Fruit fly (Drosophila melanogaster) whole organism, pupa: ENCODE measurements around the gene Cyp4ac3.
A peak's percentile ranks its signal among the peaks of the same experiment; 100 is the strongest.

Experiments used
- CG10348 ChIP-seq: fragments of 200-800 bp; sonication (Bioruptor generic); IDR thresholded peaks from 2 replicates; pipeline ENCODE4 v1.3.6; 2022; ENCODE audit warnings: missing biosample characterization, missing genetic modification characterization
- CG12605 ChIP-seq: fragments of 200-800 bp; sonication (Bioruptor generic); IDR thresholded peaks from 2 replicates; pipeline ENCODE4 v1.3.6; 2022; ENCODE audit warnings: missing biosample characterization, missing genetic modification characterization
- CG13204 ChIP-seq: fragments of 200-800 bp; sonication (Bioruptor generic); optimal IDR thresholded peaks from 2 replicates; lab custom pipeline; 2018; ENCODE audit warnings: missing biosample characterization, mild to moderate bottlenecking, missing genetic modification characterization, moderate library complexity
- CG14655 ChIP-seq: fragments of 200-800 bp; sonication (Bioruptor generic); optimal IDR thresholded peaks from 3 replicates; lab custom pipeline; 2017; ENCODE audit warnings: mild to moderate bottlenecking, missing biosample characterization, missing genetic modification reagents, missing genetic modification characterization
- CG15710 ChIP-seq: fragments of 200-800 bp; sonication (Bioruptor generic); optimal IDR thresholded peaks from 2 replicates; lab custom pipeline; 2018; ENCODE audit warnings: missing biosample characterization, mild to moderate bottlenecking, missing genetic modification characterization, moderate library complexity
- CG17806 ChIP-seq: fragments of 200-800 bp; sonication (Bioruptor generic); optimal IDR thresholded peaks from 2 replicates; lab custom pipeline; 2018; ENCODE audit warnings: missing biosample characterization, mild to moderate bottlenecking, missing genetic modification characterization, moderate library complexity
- CG32121 ChIP-seq: fragments of 200-800 bp; sonication (Bioruptor generic); IDR thresholded peaks from 2 replicates; pipeline ENCODE4 v1.3.6; 2022; ENCODE audit warnings: missing biosample characterization, missing genetic modification characterization
- CG34367 ChIP-seq: fragments of 200-800 bp; sonication (Bioruptor generic); optimal IDR thresholded peaks from 2 replicates; lab custom pipeline; 2018; ENCODE audit warnings: missing biosample characterization, mild to moderate bottlenecking, missing genetic modification characterization
- CG4496 ChIP-seq: fragments of 200-800 bp; sonication (Bioruptor generic); IDR thresholded peaks from 3 replicates; pipeline ENCODE4 v1.3.6; 2022; ENCODE audit warnings: missing biosample characterization, missing genetic modification characterization
- CG8159 ChIP-seq: fragments of 200-800 bp; sonication (Bioruptor generic); optimal IDR thresholded peaks from 3 replicates; lab custom pipeline; 2018; ENCODE audit warnings: missing biosample characterization, mild to moderate bottlenecking, missing genetic modification characterization, moderate library complexity
- CG8301 ChIP-seq: fragments of 200-800 bp; sonication (Bioruptor generic); optimal IDR thresholded peaks from 2 replicates; lab custom pipeline; 2018; ENCODE audit warnings: missing biosample characterization, mild to moderate bottlenecking, missing genetic modification characterization
- CG9948 ChIP-seq: fragments of 200-800 bp; sonication (Bioruptor generic); optimal IDR thresholded peaks from 2 replicates; lab custom pipeline; 2018; ENCODE audit warnings: missing biosample characterization, mild to moderate bottlenecking, missing genetic modification characterization, moderate library complexity
- D1 ChIP-seq: fragments of 200-800 bp; sonication (Bioruptor generic); optimal IDR thresholded peaks from 2 replicates; lab custom pipeline; 2018; ENCODE audit warnings: missing biosample characterization, mild to moderate bottlenecking, missing genetic modification characterization, moderate library complexity
- EcR ChIP-seq: fragments of 200-800 bp; sonication (Bioruptor generic); optimal IDR thresholded peaks from 3 replicates; lab custom pipeline; 2019; ENCODE audit warnings: missing biosample characterization, missing genetic modification characterization, mild to moderate bottlenecking, moderate library complexity, missing genetic modification reagents
- Ets98B ChIP-seq: fragments of 200-800 bp; sonication (Bioruptor generic); IDR thresholded peaks from 2 replicates; pipeline ENCODE4 v1.3.6; 2022; ENCODE audit warnings: missing biosample characterization, missing genetic modification characterization
- Pif1A ChIP-seq: fragments of 200-800 bp; sonication (Bioruptor generic); optimal IDR thresholded peaks from 3 replicates; lab custom pipeline; 2016; ENCODE audit warnings: missing biosample characterization, missing genetic modification characterization
- Pif1B ChIP-seq: fragments of 200-800 bp; sonication (Bioruptor generic); optimal IDR thresholded peaks from 3 replicates; lab custom pipeline; 2016; ENCODE audit warnings: missing biosample characterization, missing genetic modification characterization
- Snoo ChIP-seq: fragments of 200-800 bp; sonication (Bioruptor generic); optimal IDR thresholded peaks from 3 replicates; lab custom pipeline; 2017; ENCODE audit warnings: missing biosample characterization, mild to moderate bottlenecking, missing genetic modification characterization, inconsistent platforms
- fd96Ca ChIP-seq: fragments of 200-800 bp; sonication (Bioruptor generic); IDR thresholded peaks from 3 replicates; pipeline ENCODE4 v1.3.6; 2022; ENCODE audit warnings: missing biosample characterization, missing genetic modification characterization
- gl ChIP-seq: fragments of 200-800 bp; sonication (Bioruptor generic); optimal IDR thresholded peaks from 2 replicates; lab custom pipeline; 2018; ENCODE audit warnings: missing biosample characterization, mild to moderate bottlenecking, missing genetic modification characterization
- rn ChIP-seq: fragments of 200-800 bp; sonication (Bioruptor generic); IDR thresholded peaks from 2 replicates; pipeline ENCODE4 v1.3.6; 2022; ENCODE audit warnings: missing biosample characterization, missing genetic modification characterization

Gene Cyp4ac3

DNA sequence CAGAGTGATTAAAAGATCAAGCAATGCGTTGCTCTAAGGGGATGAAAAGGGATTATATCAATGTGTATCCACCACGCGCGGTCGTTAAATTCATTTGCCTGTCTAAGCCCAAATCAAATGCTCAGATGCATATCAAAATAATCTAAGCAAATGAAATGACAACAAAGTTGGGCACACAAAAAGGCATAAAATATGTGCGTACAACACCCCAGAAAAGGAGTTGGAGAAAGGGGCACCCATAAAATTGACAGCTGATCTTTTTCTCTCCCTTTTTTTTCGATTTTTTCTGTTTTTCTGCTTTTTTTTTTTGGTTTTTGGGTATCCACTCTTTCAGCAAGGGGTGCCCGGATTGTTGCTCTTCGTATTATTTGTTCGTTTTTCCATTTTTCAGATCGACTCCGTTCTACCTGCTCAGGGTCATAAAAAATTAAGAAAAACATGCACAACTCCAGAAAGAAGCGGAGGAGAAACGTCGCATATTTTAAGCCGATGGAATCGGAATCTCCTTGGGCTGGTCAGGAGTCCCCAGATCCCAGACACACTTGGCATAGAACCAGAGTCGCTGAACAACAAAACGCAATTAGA lies 33.5 kb upstream of the Cyp4ac3 start:
- TF ChIP-seq CG13204 = peak; percentile 1
- no peak for TF ChIP-seq Pif1B

DNA sequence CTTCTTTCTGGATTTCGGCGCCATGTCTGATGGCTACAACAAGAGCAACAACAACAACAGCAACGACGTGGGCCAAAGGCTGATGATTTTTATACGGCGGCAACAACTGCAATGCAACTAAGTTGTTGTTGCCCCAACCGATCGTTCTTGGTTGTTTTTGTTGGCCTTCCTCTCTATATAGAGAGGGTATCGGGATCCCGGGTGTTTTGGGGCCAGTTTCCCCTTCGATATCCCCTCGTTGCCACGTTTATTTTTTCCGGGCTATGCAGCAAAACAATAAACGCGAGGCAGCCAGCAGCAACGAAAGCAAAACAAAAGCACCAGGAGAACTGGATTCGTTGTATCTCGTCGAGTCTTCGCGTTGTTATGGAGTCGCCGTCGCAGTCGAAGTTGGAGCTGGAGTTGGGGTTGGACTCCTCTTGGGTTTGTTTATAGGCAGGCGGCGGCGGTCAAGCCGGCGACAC lies 31.9 kb upstream of the Cyp4ac3 start:
- TF ChIP-seq D1 (tag; lab: Kevin White, UChicago) (no peak), CG13204 (peak; percentile 89), gl (tag; lab: Kevin White, UChicago) (peak; percentile 42), Pif1A (no peak), Ets98B (GFP tag; lab: Robert Waterston, UW) (no peak), CG8301 (tag; lab: Kevin White, UChicago) (no peak), Snoo (tag; lab: Kevin White, UChicago) (no peak), Pif1B (peak; percentile 3), CG32121 (GFP tag; lab: Robert Waterston, UW) (no peak), rn (GFP tag; lab: Robert Waterston, UW) (no peak), CG8159 (tag; lab: Kevin White, UChicago) (no peak), CG15710 (peak; percentile 17), CG9948 (no peak), CG10348 (GFP tag; lab: Robert Waterston, UW) (no peak), CG34367 (tag; lab: Kevin White, UChicago) (no peak), CG12605 (GFP tag; lab: Robert Waterston, UW) (no peak), EcR (GFP tag; lab: Kevin White, UChicago) (peak; percentile 47), CG17806 (tag; lab: Kevin White, UChicago) (no peak), CG14655 (GFP tag; lab: Kevin White, UChicago) (peak; percentile 38), CG4496 (GFP tag; lab: Robert Waterston, UW) (0 out of 3 replicates have a peak, but pooled peaks have one; percentile 51), fd96Ca (no peak)

DNA sequence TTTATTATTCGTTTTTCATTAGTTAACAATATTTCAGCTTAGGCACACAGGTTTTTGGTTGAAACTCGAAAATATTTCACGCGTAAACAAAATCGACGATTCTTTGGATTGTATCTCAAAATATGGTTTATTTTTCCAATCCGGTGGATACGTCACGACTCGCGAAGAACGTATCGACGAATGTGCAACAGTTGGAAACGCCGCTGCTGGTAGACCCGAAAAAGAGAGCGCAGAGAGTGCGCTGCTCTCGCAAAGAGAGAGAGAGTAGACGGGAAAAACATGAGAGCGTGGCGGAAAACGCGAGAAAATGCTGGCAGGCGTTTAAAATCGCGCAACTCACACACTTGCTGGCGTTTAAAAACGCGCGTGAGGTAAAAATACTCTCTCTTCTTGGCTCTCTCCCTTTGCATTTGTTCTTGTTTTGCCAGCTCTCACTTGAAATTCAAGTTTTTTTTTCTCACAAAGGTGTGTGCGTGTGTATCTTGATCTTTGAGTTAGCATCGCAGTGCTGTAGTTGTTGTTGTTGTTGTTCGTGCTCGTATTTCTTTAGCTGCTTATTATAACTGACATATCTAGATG lies 31.0 kb upstream of the Cyp4ac3 start:
- TF ChIP-seq EcR (GFP tag; lab: Kevin White, UChicago) = peak; percentile 61
- TF ChIP-seq CG17806 (tag; lab: Kevin White, UChicago) = no peak
- peak; percentile 9 for TF ChIP-seq CG13204
- TF ChIP-seq rn (GFP tag; lab: Robert Waterston, UW) = no peak
- TF ChIP-seq CG8159 (tag; lab: Kevin White, UChicago) = peak; percentile 39
- TF ChIP-seq CG32121 (GFP tag; lab: Robert Waterston, UW) = peak; percentile 51; the same call in 1 of the 2 replicates
- peak; percentile 25 for TF ChIP-seq CG14655 (GFP tag; lab: Kevin White, UChicago)
- TF ChIP-seq Snoo (tag; lab: Kevin White, UChicago) = peak; percentile 34
- no peak; the same call in 2 of the 3 replicates for TF ChIP-seq CG4496 (GFP tag; lab: Robert Waterston, UW)
- no peak for TF ChIP-seq CG8301 (tag; lab: Kevin White, UChicago)
- peak; percentile 86 for TF ChIP-seq CG12605 (GFP tag; lab: Robert Waterston, UW)
- peak; percentile 21 for TF ChIP-seq CG15710
- TF ChIP-seq CG10348 (GFP tag; lab: Robert Waterston, UW) = no peak
- TF ChIP-seq Ets98B (GFP tag; lab: Robert Waterston, UW) = peak; percentile 66
- peak; percentile 62 for TF ChIP-seq Pif1A
- TF ChIP-seq gl (tag; lab: Kevin White, UChicago) = peak; percentile 38
- peak; percentile 50 for TF ChIP-seq Pif1B
- peak; percentile 55 for TF ChIP-seq fd96Ca
- no peak for TF ChIP-seq CG9948
- no peak for TF ChIP-seq D1 (tag; lab: Kevin White, UChicago)
- TF ChIP-seq CG34367 (tag; lab: Kevin White, UChicago) = no peak

DNA sequence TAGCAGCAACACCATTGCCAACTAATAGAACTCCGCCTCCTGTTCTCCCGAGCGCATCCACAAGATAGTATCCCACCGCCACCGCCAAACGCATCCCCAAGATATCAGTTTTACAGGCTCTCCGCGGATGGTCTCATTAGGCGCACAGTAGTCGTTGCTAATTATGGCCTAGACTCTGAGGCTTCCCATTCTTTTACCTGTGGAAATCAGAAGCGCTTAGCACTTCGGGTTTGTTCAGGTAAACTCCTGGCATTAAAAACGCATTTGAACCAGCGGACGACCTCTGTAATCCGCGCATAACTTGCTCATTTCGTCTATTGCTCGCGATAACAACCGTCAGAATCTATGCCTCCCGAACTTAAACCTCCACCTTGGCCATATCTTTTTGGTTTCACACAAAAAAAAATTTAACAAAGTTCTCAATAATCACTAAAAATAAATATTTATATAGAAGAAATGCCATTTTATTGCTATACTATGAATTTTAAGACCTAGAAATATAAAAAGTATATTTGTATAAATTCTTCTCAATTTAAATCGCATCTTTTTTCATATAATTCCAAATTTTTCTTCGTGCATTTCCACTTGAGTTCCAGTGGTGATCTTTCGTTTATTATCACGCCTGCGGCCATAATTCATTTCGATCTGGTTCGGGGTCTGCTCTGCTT lies 30.3 kb upstream of the Cyp4ac3 start:
- no peak for TF ChIP-seq CG10348 (GFP tag; lab: Robert Waterston, UW)
- TF ChIP-seq CG8301 (tag; lab: Kevin White, UChicago) = peak; percentile 6
- TF ChIP-seq CG34367 (tag; lab: Kevin White, UChicago) = peak; percentile 1
- TF ChIP-seq Pif1B = no peak
- no peak for TF ChIP-seq CG4496 (GFP tag; lab: Robert Waterston, UW)
- peak; percentile 61 for TF ChIP-seq CG15710
- TF ChIP-seq CG32121 (GFP tag; lab: Robert Waterston, UW) = no peak
- no peak for TF ChIP-seq CG14655 (GFP tag; lab: Kevin White, UChicago)
- peak; percentile 57 for TF ChIP-seq CG9948
- peak; percentile 56 for TF ChIP-seq CG17806 (tag; lab: Kevin White, UChicago)
- TF ChIP-seq fd96Ca = no peak
- no peak for TF ChIP-seq CG13204
- peak; percentile 12 for TF ChIP-seq Pif1A
- TF ChIP-seq CG8159 (tag; lab: Kevin White, UChicago) = peak; percentile 71
- TF ChIP-seq Snoo (tag; lab: Kevin White, UChicago) = no peak
- TF ChIP-seq EcR (GFP tag; lab: Kevin White, UChicago) = no peak
- no peak for TF ChIP-seq D1 (tag; lab: Kevin White, UChicago)

DNA sequence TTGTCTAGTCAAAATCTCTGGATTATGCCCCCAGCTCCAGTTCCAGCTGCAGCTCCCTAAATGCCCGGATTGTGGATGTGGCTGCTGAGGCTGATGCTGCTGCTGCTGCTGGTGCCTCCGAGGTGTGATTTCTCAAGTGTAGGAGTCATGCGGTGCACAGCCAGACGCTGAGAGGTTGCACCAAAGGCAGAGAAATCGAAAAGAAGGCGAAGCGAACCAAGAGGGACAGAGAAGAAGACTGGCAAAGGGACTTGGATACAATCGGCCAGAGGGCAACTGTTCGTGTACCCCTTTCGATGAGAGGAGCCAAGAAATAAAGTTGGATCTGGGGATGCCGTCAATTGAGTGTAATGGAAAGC lies 29.8 kb upstream of the Cyp4ac3 start:
- TF ChIP-seq rn (GFP tag; lab: Robert Waterston, UW) (no peak), CG13204 (peak; percentile 43), CG4496 (GFP tag; lab: Robert Waterston, UW) (no peak), EcR (GFP tag; lab: Kevin White, UChicago) (peak; percentile 38)
